Worm (Caenorhabditis elegans) whole organism, early embryonic: ENCODE data around the gene K08D12.4.

Experiments used
- ama-1 ChIP-seq: fragments of 150-350 bp; optimal IDR thresholded peaks from 2 replicates; lab custom pipeline; 2014
- ceh-13 ChIP-seq: fragments of 200-800 bp; sonication (Bioruptor generic); optimal IDR thresholded peaks from 2 replicates; lab custom pipeline; 2018; ENCODE audit warnings: mild to moderate bottlenecking, missing genetic modification characterization, missing compliant biosample characterization
- flt-1 ChIP-seq: fragments of 200-800 bp; sonication (Bioruptor generic); IDR thresholded peaks from 2 replicates; pipeline ENCODE4 v1.3.6; 2022; ENCODE audit warnings: missing genetic modification characterization, missing compliant biosample characterization
- pes-1 ChIP-seq: fragments of 200-800 bp; sonication (Bioruptor generic); IDR thresholded peaks from 2 replicates; pipeline ENCODE4 v1.3.6; 2022; ENCODE audit warnings: missing genetic modification reagents, missing genetic modification characterization, missing compliant biosample characterization
- tbx-11 ChIP-seq: fragments of 200-800 bp; sonication (Bioruptor generic); IDR thresholded peaks from 2 replicates; pipeline ENCODE4 v1.3.6; 2022; ENCODE audit warnings: missing genetic modification characterization, missing compliant biosample characterization

- TF ChIP-seq ama-1 (lab: Kevin White, UChicago) (no peak), flt-1 (GFP tag; lab: Robert Waterston, UW) (no peak), tbx-11 (GFP tag; lab: Robert Waterston, UW) (no peak), pes-1 (no peak), ceh-13 (GFP tag; lab: Kevin White, UChicago) (no peak)
Observed at ce11 chrIV:1720474-1720873, 13.4 kb downstream of the K08D12.4 start, which contains the start of gene epic-2.
